Worm (Caenorhabditis elegans) whole organism, L1 larva: ENCODE measurements around the gene K05D4.9.

Experiments
- ceh-63 ChIP-seq: fragments of 200-800 bp; sonication (Bioruptor generic); optimal IDR thresholded peaks from 2 replicates; lab custom pipeline; 2018; ENCODE audit warnings: mild to moderate bottlenecking, missing genetic modification characterization, missing compliant biosample characterization
- efl-1 ChIP-seq, 4 experiments: fragments of 150-350 bp; optimal IDR thresholded peaks in 3 of 4; peaks in 1 of 4; 1 replicate in 1 of 4; 2 replicates in 3 of 4; lab custom pipeline; 2014; ENCODE audit warnings: missing biosample characterization in 2 of 4, missing genetic modification characterization in 2 of 4, missing genetic modification reagents in 2 of 4
- egl-13 ChIP-seq: sonication (generic microtip); optimal IDR thresholded peaks from 2 replicates; lab custom pipeline; 2016; ENCODE audit warnings: missing genotype, missing genetic modification reagents, missing genetic modification characterization, missing compliant biosample characterization
- lsy-2 ChIP-seq, 2 experiments: fragments of 150-350 bp; optimal IDR thresholded peaks; 2 replicates each; lab custom pipeline; 2014; ENCODE audit warnings: missing biosample characterization in 2 of 2, missing genetic modification characterization in 2 of 2
- mdl-1 ChIP-seq, 2 experiments: fragments of 150-350 bp; optimal IDR thresholded peaks; 2 replicates each; lab custom pipeline; 2014 to 2017; ENCODE audit warnings: missing biosample characterization in 2 of 2, missing genetic modification characterization in 2 of 2, inconsistent platforms in 1 of 2
- pag-3 ChIP-seq: sonication (generic microtip); optimal IDR thresholded peaks from 2 replicates; lab custom pipeline; 2017; ENCODE audit warnings: missing genetic modification characterization, mild to moderate bottlenecking, missing compliant biosample characterization, antibody characterized with exemption, borderline replicate concordance; ENCODE audit not compliant: insufficient read depth
- skn-1 ChIP-seq: fragments of 150-350 bp; optimal IDR thresholded peaks from 2 replicates; lab custom pipeline; 2014; ENCODE audit warnings: missing biosample characterization, missing genetic modification characterization

DNA sequence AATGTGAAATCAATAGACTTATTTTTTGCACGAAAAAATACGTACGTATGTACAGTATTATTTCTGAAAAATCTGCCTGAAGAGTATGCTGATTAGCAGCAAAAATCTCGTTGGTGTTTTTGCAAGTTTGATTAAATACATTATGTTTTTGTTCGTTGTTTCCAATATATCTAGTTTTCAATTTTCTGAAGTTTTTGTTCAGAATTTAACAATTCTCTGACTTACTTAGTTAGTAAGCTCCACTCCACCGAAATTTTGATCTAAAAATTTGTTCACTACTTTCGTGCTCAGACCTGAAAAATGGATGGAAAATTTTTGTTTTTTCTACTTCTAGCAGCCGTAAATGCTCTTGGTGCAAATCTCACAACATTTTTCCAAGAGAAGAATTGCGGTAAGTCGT, 33.3 kb upstream of the K05D4.9 start, which contains the start of gene irld-26:
- TF ChIP-seq egl-13 (tag; lab: Kevin White, UChicago) (no peak), efl-1 (optimal IDR thresholded peaks at IDR 0.05; lab: Kevin White, UChicago) (no peak), efl-1 (GFP tag; optimal IDR thresholded peaks at IDR 0.05 in 1 of 2; lab: Kevin White, UChicago) (no peak), lsy-2 (tag; optimal IDR thresholded peaks at IDR 0.05; lab: Kevin White, UChicago) (no peak), skn-1 (tag; lab: Kevin White, UChicago) (no peak), ceh-63 (no peak), mdl-1 (tag; optimal IDR thresholded peaks at IDR 0.05; lab: Kevin White, UChicago) (no peak), pag-3 (tag; lab: Kevin White, UChicago) (no peak)
